Fruit fly (Drosophila melanogaster): ENCODE data around the gene Cht7.

The Cht7 gene

dm6 chr3L:3090581-3091345 is 16.0 kb downstream of the Cht7 start (continued):
- TF ChIP-seq onecut (GFP tag; IDR thresholded peaks at IDR 0.05) (peak; percentile 40), CG8944 (GFP tag; optimal IDR thresholded peaks at IDR 0.05) (peak; percentile 45), CG16779 (GFP tag; IDR thresholded peaks at IDR 0.05) (peak; percentile 36; the same call in 1 of the 2 replicates), cad (GFP tag; optimal IDR thresholded peaks at IDR 0.05) (no peak)

dm6 chr3L:3089012-3089411 is 17.7 kb downstream of the Cht7 start:
- peak; percentile 59 for TF ChIP-seq sens (GFP tag)
- no peak for TF ChIP-seq amos (GFP tag; IDR thresholded peaks at IDR 0.05; ENCODE audit: partially characterized antibody)

- TF ChIP-seq gsb-n (tag; optimal IDR thresholded peaks at IDR 0.05) (peak; percentile 23), wor (GFP tag; IDR thresholded peaks at IDR 0.05) (no peak), CG13424 (tag; optimal IDR thresholded peaks at IDR 0.05) (peak; percentile 25), Trl (optimal IDR thresholded peaks at IDR 0.05) (peak; percentile 10 to 39), Trl (GFP tag; optimal IDR thresholded peaks at IDR 0.05) (peak; percentile 56), CG11695 (GFP tag; IDR thresholded peaks at IDR 0.05) (peak; percentile 33; the same call in 1 of the 3 replicates), Bgb (GFP tag; IDR thresholded peaks at IDR 0.05; ENCODE audit: partially characterized antibody) (no peak; the same call in 1 of the 2 replicates), CG17186 (GFP tag; optimal IDR thresholded peaks at IDR 0.05) (peak; percentile 37), Aef1 (GFP tag; IDR thresholded peaks at IDR 0.05) (no peak), kay (GFP tag; optimal IDR thresholded peaks at IDR 0.05) (peak; percentile 20), az2 (GFP tag; optimal IDR thresholded peaks at IDR 0.05) (no peak), Xrp1 (GFP tag; IDR thresholded peaks at IDR 0.05) (peak; percentile 81), Neu2 (GFP tag; optimal IDR thresholded peaks at IDR 0.05; ENCODE audit: borderline replicate concordance) (no peak), row (GFP tag; IDR thresholded peaks at IDR 0.05) (peak; percentile 7; the same call in 1 of the 3 replicates), onecut (GFP tag; IDR thresholded peaks at IDR 0.05) (peak; percentile 70), CG17612 (GFP tag; IDR thresholded peaks at IDR 0.05) (0 out of 2 replicates have a peak, but pooled peaks have one; percentile 31), CG17385 (GFP tag; optimal IDR thresholded peaks at IDR 0.05) (peak; percentile 37), chif (GFP tag; optimal IDR thresholded peaks at IDR 0.05) (peak; percentile 13 to 28), sim (GFP tag; IDR thresholded peaks at IDR 0.05) (no peak), CG18599 (GFP tag; optimal IDR thresholded peaks at IDR 0.05) (peak; percentile 86), nerfin-2 (GFP tag; IDR thresholded peaks at IDR 0.05; ENCODE audit: partially characterized antibody) (no peak), slou (GFP tag; optimal IDR thresholded peaks at IDR 0.05) (no peak), sens (GFP tag) (peak; percentile 82), CG2875 (GFP tag; optimal IDR thresholded peaks at IDR 0.05) (peak; percentile 81), pan (optimal IDR thresholded peaks at IDR 0.05) (no peak), pan (GFP tag; optimal IDR thresholded peaks at IDR 0.05 in 1 of 2, IDR thresholded peaks at IDR 0.05 in 1 of 2) (peak in 1 of 2 experiments; percentile 11), CG6654 (GFP tag; optimal IDR thresholded peaks at IDR 0.05) (peak; percentile 7), ac (GFP tag; optimal IDR thresholded peaks at IDR 0.05) (no peak), kni (GFP tag; optimal IDR thresholded peaks at IDR 0.05) (peak; percentile 88), CG1529 (GFP tag; optimal IDR thresholded peaks at IDR 0.05) (peak; percentile 54), hth (optimal IDR thresholded peaks at IDR 0.05) (no peak), CG5180 (GFP tag; optimal IDR thresholded peaks at IDR 0.05) (peak; percentile 69), Sox100B (GFP tag; optimal IDR thresholded peaks at IDR 0.05) (peak; percentile 45), CG12769 (tag; optimal IDR thresholded peaks at IDR 0.05) (peak; percentile 80), CG9609 (GFP tag; optimal IDR thresholded peaks at IDR 0.05) (peak; percentile 31), Nf-YA (GFP tag; IDR thresholded peaks at IDR 0.05) (0 out of 2 replicates have a peak, but pooled peaks have one; percentile 12), Ets65A (GFP tag) (peak; percentile 1), CG9932 (GFP tag; IDR thresholded peaks at IDR 0.05) (peak; percentile 4; the same call in 1 of the 2 replicates), CG6689 (GFP tag; IDR thresholded peaks at IDR 0.05) (peak; percentile 54; the same call in 1 of the 2 replicates), CG10654 (GFP tag; optimal IDR thresholded peaks at IDR 0.05) (peak; percentile 33), mirr (GFP tag; optimal IDR thresholded peaks at IDR 0.05) (peak; percentile 87)
Observed at dm6 chr3L:3083329-3084083, 23.3 kb downstream of the Cht7 start.

Data from whole organism, embryonic.